Worm (Caenorhabditis elegans) whole organism, midembryonic: ENCODE results near the gene tcl-2.

Experiments used
- med-1 ChIP-seq: sonication (generic microtip); optimal IDR thresholded peaks from 2 replicates; lab custom pipeline; 2017; ENCODE audit warnings: missing genetic modification characterization, mild to moderate bottlenecking, missing compliant biosample characterization, antibody characterized with exemption, missing genetic modification reagents; ENCODE audit not compliant: insufficient read depth
- tab-1 ChIP-seq: fragments of 200-800 bp; sonication (Bioruptor generic); IDR thresholded peaks from 2 replicates; pipeline ENCODE4 v1.3.6; 2022; ENCODE audit warnings: missing genetic modification characterization, missing compliant biosample characterization
- ztf-29 ChIP-seq: fragments of 200-800 bp; sonication (Bioruptor generic); IDR thresholded peaks from 2 replicates; pipeline ENCODE4 v1.3.6; 2022; ENCODE audit warnings: missing genetic modification reagents, missing genetic modification characterization, missing compliant biosample characterization

DNA sequence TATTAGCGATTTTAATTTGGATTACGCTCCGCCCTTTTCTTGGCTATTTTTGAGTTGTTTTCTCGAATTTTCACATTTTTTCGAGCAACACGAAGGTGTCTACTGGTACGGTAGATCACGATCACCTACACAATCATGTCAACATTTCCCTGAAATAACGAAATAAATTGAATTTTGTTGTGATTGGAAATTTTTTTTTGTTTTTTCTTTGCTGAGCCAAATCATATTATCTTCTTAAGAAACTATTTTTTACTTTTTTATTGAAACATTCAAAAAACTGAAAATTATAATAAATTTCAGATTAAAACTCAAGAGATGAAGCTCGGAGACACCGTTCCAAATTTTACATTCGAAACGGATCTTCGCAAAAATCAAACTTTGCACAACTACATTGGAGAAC lies 39.4 kb downstream of the tcl-2 start, which contains the start of gene prdx-6:
- no peak for TF ChIP-seq med-1 (GFP tag; lab: Kevin White, UChicago)
- no peak for TF ChIP-seq ztf-29 (GFP tag; lab: Robert Waterston, UW)
- no peak for TF ChIP-seq tab-1 (GFP tag; lab: Robert Waterston, UW)
